Fruit fly (Drosophila melanogaster): ENCODE results near the gene CG32755.

CG32755 gene

DNA sequence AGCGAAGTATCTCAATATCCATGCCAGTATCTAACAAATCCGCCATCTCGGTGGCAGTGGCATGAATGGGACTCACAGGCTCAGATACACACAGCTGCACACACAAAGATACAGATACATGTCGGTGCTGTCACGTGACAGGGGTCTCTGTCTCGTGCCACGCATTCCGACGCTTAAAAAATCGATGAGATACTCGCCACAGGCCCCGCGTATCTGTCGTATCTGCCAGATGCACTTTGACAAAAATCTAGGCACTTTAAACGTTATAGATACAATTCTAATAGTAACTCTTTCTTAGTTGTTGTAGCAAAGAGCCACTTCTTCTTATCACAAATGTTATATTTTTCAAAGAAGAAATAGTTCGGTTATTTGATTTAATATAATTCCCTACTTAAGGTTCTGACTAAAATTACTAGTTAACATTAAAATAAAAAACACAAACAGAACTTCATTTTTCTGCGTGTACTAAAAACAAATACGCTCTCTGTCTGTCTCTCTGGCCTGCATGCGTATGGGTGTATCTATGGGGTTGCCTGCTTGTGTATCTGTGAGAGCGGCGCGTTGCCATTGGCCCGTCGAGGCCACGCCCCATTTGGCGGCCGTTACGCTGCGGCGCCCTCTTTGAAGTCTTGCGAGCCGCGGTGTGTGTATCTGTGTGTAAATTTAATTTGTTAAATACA is 50.8 kb downstream of the CG32755 start, which contains the start of gene CG4766 (continued):
- TF ChIP-seq Hr3 (GFP tag; optimal IDR thresholded peaks at IDR 0.05), result peak; percentile 86
- peak; percentile 79 for TF ChIP-seq CG10462 (GFP tag; optimal IDR thresholded peaks at IDR 0.05)
- peak; percentile 92 for TF ChIP-seq CG17361 (GFP tag; IDR thresholded peaks at IDR 0.05)
- peak; percentile 40 for TF ChIP-seq YL-1 (GFP tag; optimal IDR thresholded peaks at IDR 0.05)
- no peak for TF ChIP-seq unc-4 (GFP tag; IDR thresholded peaks at IDR 0.05; ENCODE audit: partially characterized antibody)
- TF ChIP-seq mirr (GFP tag; optimal IDR thresholded peaks at IDR 0.05), result no peak
- TF ChIP-seq CG18262 (tag; optimal IDR thresholded peaks at IDR 0.05), result peak; percentile 94
- peak; percentile 57; the same call in 1 of the 2 replicates for TF ChIP-seq sens-2 (GFP tag; IDR thresholded peaks at IDR 0.05)
- peak; percentile 69 for TF ChIP-seq cato (GFP tag; optimal IDR thresholded peaks at IDR 0.05; ENCODE audit: borderline replicate concordance)
- TF ChIP-seq CG7745 (tag; optimal IDR thresholded peaks at IDR 0.05), result no peak
- peak in 1 of 3 experiments; percentile 94 for TF ChIP-seq lola (GFP tag; optimal IDR thresholded peaks at IDR 0.05)
- peak; percentile 60 for TF ChIP-seq CG6765 (GFP tag; optimal IDR thresholded peaks at IDR 0.05)
- TF ChIP-seq bowl (GFP tag; IDR thresholded peaks at IDR 0.05), result peak; percentile 44; the same call in 1 of the 2 replicates
- peak; percentile 94 for TF ChIP-seq CG33557 (GFP tag; optimal IDR thresholded peaks at IDR 0.05)
- no peak for TF ChIP-seq CkIIα-i1 (GFP tag; IDR thresholded peaks at IDR 0.05)
- peak; percentile 84 for TF ChIP-seq Xbp1 (GFP tag; optimal IDR thresholded peaks at IDR 0.05)
- TF ChIP-seq CG11723 (GFP tag; optimal IDR thresholded peaks at IDR 0.05), result peak; percentile 71
- peak; percentile 59 to 70 for TF ChIP-seq Trl (optimal IDR thresholded peaks at IDR 0.05)
- TF ChIP-seq Trl (GFP tag; optimal IDR thresholded peaks at IDR 0.05), result peak; percentile 88
- no peak for TF ChIP-seq toy (GFP tag; IDR thresholded peaks at IDR 0.05)
- TF ChIP-seq wdn (GFP tag; IDR thresholded peaks at IDR 0.05), result peak; percentile 44; the same call in 1 of the 2 replicates
- TF ChIP-seq CG10565 (GFP tag; optimal IDR thresholded peaks at IDR 0.05), result no peak
- no peak for TF ChIP-seq Doc3 (GFP tag; IDR thresholded peaks at IDR 0.05; ENCODE audit: partially characterized antibody)
- TF ChIP-seq ken (GFP tag; IDR thresholded peaks at IDR 0.05), result peak; percentile 85
- TF ChIP-seq Spps (tag; optimal IDR thresholded peaks at IDR 0.05), result peak; percentile 86
- peak; percentile 52 for TF ChIP-seq CG13123 (GFP tag; optimal IDR thresholded peaks at IDR 0.05)
- peak; percentile 59 for TF ChIP-seq CG12744 (GFP tag; optimal IDR thresholded peaks at IDR 0.05)
- TF ChIP-seq ap (GFP tag; IDR thresholded peaks at IDR 0.05), result peak; percentile 69
- TF ChIP-seq CG2875 (GFP tag; optimal IDR thresholded peaks at IDR 0.05), result peak; percentile 74
- peak; percentile 57 for TF ChIP-seq CG11398 (GFP tag; optimal IDR thresholded peaks at IDR 0.05)
- TF ChIP-seq CG32532 (GFP tag; IDR thresholded peaks at IDR 0.05), result peak; percentile 44; the same call in 1 of the 2 replicates
- no peak for TF ChIP-seq CG6175 (GFP tag; IDR thresholded peaks at IDR 0.05)
- TF ChIP-seq Abd-B (GFP tag; optimal IDR thresholded peaks at IDR 0.05), result peak; percentile 59
- TF ChIP-seq Rfx (GFP tag; IDR thresholded peaks at IDR 0.05), result peak; percentile 66
- TF ChIP-seq gce (GFP tag; IDR thresholded peaks at IDR 0.05), result 0 out of 3 replicates have a peak, but pooled peaks have one; percentile 47
- TF ChIP-seq HHEX (GFP tag; optimal IDR thresholded peaks at IDR 0.05), result peak; percentile 67
- peak; percentile 93 for TF ChIP-seq CG11504 (tag; optimal IDR thresholded peaks at IDR 0.05)
- TF ChIP-seq CG6813 (GFP tag; optimal IDR thresholded peaks at IDR 0.05), result peak; percentile 75
- peak; percentile 63 for TF ChIP-seq HmgD (GFP tag; optimal IDR thresholded peaks at IDR 0.05)
- TF ChIP-seq H15 (GFP tag; IDR thresholded peaks at IDR 0.05), result peak; percentile 72
- peak; percentile 79 for TF ChIP-seq twi (tag; optimal IDR thresholded peaks at IDR 0.05)
- peak; percentile 82 for TF ChIP-seq CG12659 (GFP tag; optimal IDR thresholded peaks at IDR 0.05)
- peak; percentile 66 for TF ChIP-seq CrebB (tag; optimal IDR thresholded peaks at IDR 0.05)
- peak; percentile 63 for TF ChIP-seq CG12942 (GFP tag; optimal IDR thresholded peaks at IDR 0.05)
- peak; percentile 58 for TF ChIP-seq HmgZ (tag; optimal IDR thresholded peaks at IDR 0.05)
- peak; percentile 69 for TF ChIP-seq Mad (GFP tag; optimal IDR thresholded peaks at IDR 0.05)
- TF ChIP-seq CG16815 (GFP tag; optimal IDR thresholded peaks at IDR 0.05), result peak; percentile 85
- TF ChIP-seq CG17612 (GFP tag; IDR thresholded peaks at IDR 0.05), result 0 out of 2 replicates have a peak, but pooled peaks have one; percentile 30
- peak in 1 of 2 experiments; percentile 73 for TF ChIP-seq Eip74EF (GFP tag; optimal IDR thresholded peaks at IDR 0.05)

Data from whole organism, embryonic.